Worm (Caenorhabditis elegans): ENCODE data around the gene aqp-11.

aqp-11 gene

ce11 chrIII:13643534-13643933, 29.5 kb upstream of the aqp-11 start, which contains the start of the genes drr-2 and set-16:
drr-2 (minus strand) TSS chrIII:13643570.
set-16 (plus strand) TSS chrIII:13643916.
- peak; percentile 99 for TF ChIP-seq Y95B8A.8 (GFP tag; IDR thresholded peaks at IDR 0.05)
- TF ChIP-seq tlf-1 (GFP tag; optimal IDR thresholded peaks at IDR 0.05) = peak; percentile 100
- peak; percentile 95 for TF ChIP-seq hsf-1 (GFP tag; IDR thresholded peaks at IDR 0.05)
- peak; percentile 96 for TF ChIP-seq unc-130 (GFP tag; optimal IDR thresholded peaks at IDR 0.05)
- peak; percentile 98 for TF ChIP-seq pha-4 (tag; optimal IDR thresholded peaks at IDR 0.05)
- peak; percentile 91; the same call in 1 of the 2 replicates for TF ChIP-seq nfya-2 (GFP tag; IDR thresholded peaks at IDR 0.05)
- TF ChIP-seq hmg-20 (GFP tag; IDR thresholded peaks at IDR 0.05) = peak; percentile 90
- no peak for TF ChIP-seq sdz-38 (tag; optimal IDR thresholded peaks at IDR 0.05)
- TF ChIP-seq K11D2.4 (GFP tag; IDR thresholded peaks at IDR 0.05) = peak; percentile 98
- TF ChIP-seq ets-4 (GFP tag; optimal IDR thresholded peaks at IDR 0.05) = peak; percentile 97
- TF ChIP-seq akir-1 (GFP tag; optimal IDR thresholded peaks at IDR 0.05) = peak; percentile 80
- peak; percentile 99 for TF ChIP-seq ekl-4 (GFP tag; IDR thresholded peaks at IDR 0.05)
- TF ChIP-seq mel-28 (tag; optimal IDR thresholded peaks at IDR 0.05; ENCODE audit: borderline replicate concordance) = peak; percentile 85
- TF ChIP-seq cebp-1 (GFP tag; IDR thresholded peaks at IDR 0.05) = peak; percentile 80
- peak; percentile 97 for TF ChIP-seq cebp-1 (tag; optimal IDR thresholded peaks at IDR 0.05)
- peak; percentile 100 for TF ChIP-seq D2030.7 (GFP tag; IDR thresholded peaks at IDR 0.05)
- TF ChIP-seq lir-1 (GFP tag; conservative IDR thresholded peaks at IDR 0.05) = peak; percentile 98
- TF ChIP-seq ZK185.1 (tag; optimal IDR thresholded peaks at IDR 0.05; ENCODE audit: poor library complexity, severe bottlenecking) = no peak
- TF ChIP-seq nhr-90 (tag; optimal IDR thresholded peaks at IDR 0.05) = peak; percentile 87
- TF ChIP-seq madf-6 (GFP tag; IDR thresholded peaks at IDR 0.05) = peak; percentile 97
- TF ChIP-seq dox-1 (GFP tag; IDR thresholded peaks at IDR 0.05) = peak; percentile 100
- TF ChIP-seq repo-1 (tag; optimal IDR thresholded peaks at IDR 0.05) = peak; percentile 99
- peak; percentile 100 for TF ChIP-seq Y53G8AR.9 (GFP tag; conservative IDR thresholded peaks at IDR 0.05)
- TF ChIP-seq zim-3 (tag; optimal IDR thresholded peaks at IDR 0.05) = peak; percentile 98
- peak; percentile 41 to 75 for TF ChIP-seq rec-8 (tag; optimal IDR thresholded peaks at IDR 0.05)
- peak; percentile 68 for TF ChIP-seq nhr-27 (tag; optimal IDR thresholded peaks at IDR 0.05)
- TF ChIP-seq ztf-22 (GFP tag; optimal IDR thresholded peaks at IDR 0.05) = peak; percentile 94
- peak; percentile 88 for TF ChIP-seq madf-8 (GFP tag; conservative IDR thresholded peaks at IDR 0.05)
- peak; percentile 88 for TF ChIP-seq xnd-1 (tag; optimal IDR thresholded peaks at IDR 0.05)
- TF ChIP-seq lsl-1 (GFP tag; optimal IDR thresholded peaks at IDR 0.05) = peak; percentile 94
- TF ChIP-seq bed-1 (GFP tag; IDR thresholded peaks at IDR 0.05) = peak; percentile 70; the same call in 1 of the 2 replicates
- TF ChIP-seq hlh-12 (tag; optimal IDR thresholded peaks at IDR 0.05) = no peak
- peak; percentile 95 for TF ChIP-seq F22D6.2 (tag; optimal IDR thresholded peaks at IDR 0.05)
- peak; percentile 99 for TF ChIP-seq lin-40 (tag; optimal IDR thresholded peaks at IDR 0.05)
- peak; percentile 100 for TF ChIP-seq attf-5 (GFP tag; optimal IDR thresholded peaks at IDR 0.05)
- TF ChIP-seq egl-18 (GFP tag; IDR thresholded peaks at IDR 0.05) = peak; percentile 93
- TF ChIP-seq ztf-26 (tag; optimal IDR thresholded peaks at IDR 0.05) = peak; percentile 99
- TF ChIP-seq hrde-1 (tag; optimal IDR thresholded peaks at IDR 0.05; ENCODE audit: borderline replicate concordance) = peak; percentile 91
- peak; percentile 91 for TF ChIP-seq B0035.1 (tag; optimal IDR thresholded peaks at IDR 0.05)
- peak; percentile 96; the same call in 1 of the 2 replicates for TF ChIP-seq F37B4.10 (GFP tag; IDR thresholded peaks at IDR 0.05)
- TF ChIP-seq let-607 (tag; optimal IDR thresholded peaks at IDR 0.05) = peak; percentile 92 to 96
- peak; percentile 98 for TF ChIP-seq C17E4.6 (GFP tag; IDR thresholded peaks at IDR 0.05)
- peak; percentile 79; the same call in 1 of the 2 replicates for TF ChIP-seq F39B2.1 (GFP tag; IDR thresholded peaks at IDR 0.05)
- peak; percentile 95 for TF ChIP-seq F23B12.7 (tag; optimal IDR thresholded peaks at IDR 0.05; ENCODE audit: insufficient read depth)
- peak; percentile 98 for TF ChIP-seq mcd-1 (GFP tag; IDR thresholded peaks at IDR 0.05)
- TF ChIP-seq snpc-4 (GFP tag; optimal IDR thresholded peaks at IDR 0.05) = peak; percentile 63
- TF ChIP-seq snpc-4 (tag; optimal IDR thresholded peaks at IDR 0.05) = peak; percentile 83 to 94 (median 86)
- TF ChIP-seq ceh-100 (GFP tag; IDR thresholded peaks at IDR 0.05) = peak; percentile 90
